Fruit fly (Drosophila melanogaster): ENCODE results near the gene CG42586.
"Not testable (repeated sequence)": the region's sequence is repeated elsewhere in the genome, so short reads cannot be mapped to it uniquely, and the experiment has no call there.

DNA sequence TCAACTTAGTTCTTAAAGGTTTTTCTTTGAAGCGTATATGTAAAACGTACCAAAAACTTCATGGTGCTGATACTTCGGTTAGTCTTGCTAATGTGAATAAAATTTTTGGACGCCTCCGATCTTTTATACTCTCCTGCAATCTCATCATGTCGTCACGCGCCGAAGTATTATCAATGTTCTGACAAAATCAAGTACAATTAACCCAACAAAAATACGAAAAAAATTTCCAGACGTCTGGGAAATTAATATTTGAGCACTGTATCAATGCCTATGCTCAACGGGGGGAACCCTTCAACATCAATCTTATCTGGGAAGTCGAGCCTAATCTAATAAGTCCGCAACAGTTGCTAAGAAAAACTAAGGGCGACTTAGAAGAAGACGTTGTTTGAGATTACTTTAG is 4.0 kb downstream of the CG42586 start, which contains the start of gene CG31775:
- TF ChIP-seq ttk, insv, psq, h, Sin3A, Myc (optimal IDR thresholded peaks at IDR 0.05): not testable (repeated sequence)

Measured in Kc167 (cell line).